Fruit fly (Drosophila melanogaster) whole organism, embryonic: Measurements from ENCODE around the gene tHMG1.

Source experiments
- Antp ChIP-seq: fragments of 200-800 bp; sonication (Bioruptor generic); optimal IDR thresholded peaks from 3 replicates; lab custom pipeline; 2016; ENCODE audit warnings: missing biosample characterization, missing genetic modification characterization
- CG10147 ChIP-seq: fragments of 200-800 bp; sonication (Bioruptor generic); optimal IDR thresholded peaks from 2 replicates; lab custom pipeline; 2019; ENCODE audit warnings: missing biosample characterization, mild to moderate bottlenecking, missing genetic modification characterization, moderate library complexity
- CG10267 ChIP-seq: fragments of 200-800 bp; sonication (Bioruptor generic); optimal IDR thresholded peaks from 2 replicates; lab custom pipeline; 2018; ENCODE audit warnings: missing biosample characterization, mild to moderate bottlenecking, missing genetic modification characterization, moderate library complexity
- CG10462 ChIP-seq: fragments of 200-800 bp; sonication (Bioruptor generic); optimal IDR thresholded peaks from 2 replicates; lab custom pipeline; 2016; ENCODE audit warnings: missing biosample characterization, missing genetic modification characterization
- CG11560 ChIP-seq: fragments of 200-800 bp; sonication (Bioruptor generic); IDR thresholded peaks from 3 replicates; pipeline ENCODE4 v1.3.6; 2022; ENCODE audit warnings: missing biosample characterization, missing genetic modification characterization
- CG12155 ChIP-seq: fragments of 200-800 bp; sonication (Bioruptor generic); optimal IDR thresholded peaks from 3 replicates; lab custom pipeline; 2016; ENCODE audit warnings: missing biosample characterization, missing genetic modification characterization
- CG12659 ChIP-seq: fragments of 200-800 bp; sonication (Bioruptor generic); optimal IDR thresholded peaks from 3 replicates; lab custom pipeline; 2017; ENCODE audit warnings: mild to moderate bottlenecking, missing biosample characterization, missing genetic modification reagents, missing genetic modification characterization
- CG13287 ChIP-seq: fragments of 200-800 bp; sonication (Bioruptor generic); IDR thresholded peaks from 2 replicates; pipeline ENCODE4 v1.3.6; 2022; ENCODE audit warnings: missing biosample characterization, missing genetic modification characterization; ENCODE audit not compliant: partially characterized antibody
- CG17186 ChIP-seq: fragments of 200-800 bp; sonication (Bioruptor generic); optimal IDR thresholded peaks from 3 replicates; lab custom pipeline; 2017; ENCODE audit warnings: missing biosample characterization, missing genetic modification reagents, missing genetic modification characterization
- CG2116 ChIP-seq: fragments of 200-800 bp; sonication (Bioruptor generic); optimal IDR thresholded peaks from 3 replicates; lab custom pipeline; 2018; ENCODE audit warnings: missing biosample characterization, mild to moderate bottlenecking, missing genetic modification characterization
- CG2129 ChIP-seq: fragments of 200-800 bp; sonication (Bioruptor generic); IDR thresholded peaks from 2 replicates; pipeline ENCODE4 v1.3.6; 2022; ENCODE audit warnings: missing biosample characterization, missing genetic modification characterization; ENCODE audit not compliant: partially characterized antibody
- CG2199 ChIP-seq: fragments of 200-800 bp; sonication (Bioruptor generic); IDR thresholded peaks from 3 replicates; pipeline ENCODE4 v1.3.6; 2022; ENCODE audit warnings: missing biosample characterization, missing genetic modification characterization
- CG33557 ChIP-seq: fragments of 200-800 bp; sonication (Bioruptor generic); optimal IDR thresholded peaks from 2 replicates; lab custom pipeline; 2019; ENCODE audit warnings: missing biosample characterization, mild to moderate bottlenecking, missing genetic modification characterization, moderate library complexity
- CG34224 ChIP-seq: fragments of 200-800 bp; sonication (Bioruptor generic); IDR thresholded peaks from 3 replicates; pipeline ENCODE4 v1.3.6; 2022; ENCODE audit warnings: missing biosample characterization, missing genetic modification characterization; ENCODE audit not compliant: partially characterized antibody
- CG3995 ChIP-seq: fragments of 200-800 bp; sonication (Bioruptor generic); optimal IDR thresholded peaks from 3 replicates; lab custom pipeline; 2016; ENCODE audit warnings: missing biosample characterization, missing genetic modification characterization
- CG43689 ChIP-seq: fragments of 200-800 bp; sonication (Bioruptor generic); IDR thresholded peaks from 2 replicates; pipeline ENCODE4 v1.3.6; 2022; ENCODE audit warnings: missing biosample characterization, missing genetic modification characterization
- CHES-1-like ChIP-seq: fragments of 200-800 bp; sonication (Bioruptor generic); optimal IDR thresholded peaks from 2 replicates; lab custom pipeline; 2016; ENCODE audit warnings: missing biosample characterization, missing genetic modification characterization
- Doc3 ChIP-seq: fragments of 200-800 bp; sonication (Bioruptor generic); IDR thresholded peaks from 3 replicates; pipeline ENCODE4 v1.3.6; 2022; ENCODE audit warnings: missing biosample characterization, missing genetic modification characterization; ENCODE audit not compliant: partially characterized antibody
- Dp ChIP-seq: fragments of 200-800 bp; sonication (Bioruptor generic); optimal IDR thresholded peaks from 2 replicates; lab custom pipeline; 2018; ENCODE audit warnings: missing biosample characterization, mild to moderate bottlenecking, missing genetic modification characterization, moderate library complexity
- E2f2 ChIP-seq: fragments of 200-800 bp; sonication (Bioruptor generic); IDR thresholded peaks from 2 replicates; pipeline ENCODE4 v1.3.6; 2022; ENCODE audit warnings: missing biosample characterization, missing genetic modification characterization
- Ets97D ChIP-seq: fragments of 200-800 bp; sonication (Bioruptor generic); optimal IDR thresholded peaks from 3 replicates; lab custom pipeline; 2016; ENCODE audit warnings: missing biosample characterization, missing genetic modification characterization
- HmgZ ChIP-seq: fragments of 200-800 bp; sonication (Bioruptor generic); optimal IDR thresholded peaks from 2 replicates; lab custom pipeline; 2018; ENCODE audit warnings: missing biosample characterization, mild to moderate bottlenecking, missing genetic modification characterization
- Lhr ChIP-seq: fragments of 200-800 bp; sonication (Bioruptor generic); optimal IDR thresholded peaks from 3 replicates; lab custom pipeline; 2017; ENCODE audit warnings: mild to moderate bottlenecking, missing biosample characterization, missing genetic modification reagents, missing genetic modification characterization
- Lim3 ChIP-seq: fragments of 200-800 bp; sonication (Bioruptor generic); IDR thresholded peaks from 2 replicates; pipeline ENCODE4 v1.3.6; 2022; ENCODE audit warnings: missing biosample characterization, missing genetic modification characterization
- Side ChIP-seq: fragments of 200-800 bp; sonication (Bioruptor generic); optimal IDR thresholded peaks from 2 replicates; lab custom pipeline; 2016; ENCODE audit warnings: missing biosample characterization, missing genetic modification characterization
- Sin3A ChIP-seq: fragments of >200 bp; optimal IDR thresholded peaks from 2 replicates; lab custom pipeline; 2018
- Trl ChIP-seq, 3 experiments: fragments of >200 bp in 2 of 3; fragments of 200-800 bp in 1 of 3; sonication (Bioruptor generic) in 1 of 3; optimal IDR thresholded peaks; 2 replicates in 1 of 3; 3 replicates in 2 of 3; lab custom pipeline; 2016 to 2017; ENCODE audit warnings: missing biosample characterization in 1 of 3, missing genetic modification characterization in 1 of 3
- amos ChIP-seq: fragments of 200-800 bp; sonication (Bioruptor generic); IDR thresholded peaks from 2 replicates; pipeline ENCODE4 v1.3.6; 2022; ENCODE audit warnings: missing biosample characterization, missing genetic modification characterization; ENCODE audit not compliant: partially characterized antibody
- ato ChIP-seq: fragments of 200-800 bp; sonication (Bioruptor generic); IDR thresholded peaks from 2 replicates; pipeline ENCODE4 v1.3.6; 2022; ENCODE audit warnings: missing biosample characterization, missing genetic modification characterization; ENCODE audit not compliant: partially characterized antibody
- bigmax ChIP-seq: fragments of 200-800 bp; sonication (Bioruptor generic); optimal IDR thresholded peaks from 2 replicates; lab custom pipeline; 2018; ENCODE audit warnings: missing biosample characterization, mild to moderate bottlenecking, missing genetic modification characterization
- chinmo ChIP-seq: fragments of 200-800 bp; sonication (Bioruptor generic); IDR thresholded peaks from 4 replicates; pipeline ENCODE4 v1.3.6; 2022; ENCODE audit warnings: missing biosample characterization, missing genetic modification characterization; ENCODE audit not compliant: partially characterized antibody
- crol ChIP-seq: fragments of 200-800 bp; sonication (Bioruptor generic); IDR thresholded peaks from 2 replicates; pipeline ENCODE4 v1.3.6; 2022; ENCODE audit warnings: missing biosample characterization, missing genetic modification characterization
- dan ChIP-seq: fragments of 200-800 bp; sonication (Bioruptor generic); IDR thresholded peaks from 2 replicates; pipeline ENCODE4 v1.3.6; 2022; ENCODE audit warnings: missing biosample characterization, missing genetic modification characterization
- knrl ChIP-seq: fragments of 200-800 bp; sonication (Bioruptor generic); IDR thresholded peaks from 3 replicates; pipeline ENCODE4 v1.3.6; 2022; ENCODE audit warnings: missing biosample characterization, missing genetic modification characterization; ENCODE audit not compliant: partially characterized antibody
- lilli ChIP-seq: fragments of 200-800 bp; sonication (Bioruptor generic); optimal IDR thresholded peaks from 3 replicates; lab custom pipeline; 2016; ENCODE audit warnings: missing biosample characterization, missing genetic modification characterization
- mld ChIP-seq: fragments of 200-800 bp; sonication (Bioruptor generic); IDR thresholded peaks from 3 replicates; pipeline ENCODE4 v1.3.6; 2022; ENCODE audit warnings: missing biosample characterization, missing genetic modification characterization; ENCODE audit not compliant: partially characterized antibody
- phol ChIP-seq: fragments of 200-800 bp; sonication (Bioruptor generic); optimal IDR thresholded peaks from 3 replicates; lab custom pipeline; 2018; ENCODE audit warnings: missing biosample characterization, mild to moderate bottlenecking, missing genetic modification characterization, moderate library complexity
- sens ChIP-seq: fragments of 200-800 bp; sonication (Bioruptor generic); peaks from one replicate; lab custom pipeline; 2016; ENCODE audit warnings: missing biosample characterization, missing genetic modification characterization
- tna ChIP-seq: fragments of 200-800 bp; sonication (Bioruptor generic); IDR thresholded peaks from 2 replicates; pipeline ENCODE4 v1.3.6; 2022; ENCODE audit warnings: missing biosample characterization, missing genetic modification characterization; ENCODE audit not compliant: partially characterized antibody
- tx ChIP-seq: fragments of 200-800 bp; sonication (Bioruptor generic); optimal IDR thresholded peaks from 2 replicates; lab custom pipeline; 2016; ENCODE audit warnings: missing biosample characterization, missing genetic modification characterization
- vnd ChIP-seq: fragments of 200-800 bp; sonication (Bioruptor generic); IDR thresholded peaks from 3 replicates; pipeline ENCODE4 v1.3.6; 2022; ENCODE audit warnings: missing biosample characterization, missing genetic modification characterization; ENCODE audit not compliant: partially characterized antibody
- zen2 ChIP-seq: fragments of 200-800 bp; sonication (Bioruptor generic); IDR thresholded peaks from 3 replicates; pipeline ENCODE4 v1.3.6; 2022; ENCODE audit warnings: missing biosample characterization, missing genetic modification characterization; ENCODE audit not compliant: partially characterized antibody

Gene tHMG1

DNA sequence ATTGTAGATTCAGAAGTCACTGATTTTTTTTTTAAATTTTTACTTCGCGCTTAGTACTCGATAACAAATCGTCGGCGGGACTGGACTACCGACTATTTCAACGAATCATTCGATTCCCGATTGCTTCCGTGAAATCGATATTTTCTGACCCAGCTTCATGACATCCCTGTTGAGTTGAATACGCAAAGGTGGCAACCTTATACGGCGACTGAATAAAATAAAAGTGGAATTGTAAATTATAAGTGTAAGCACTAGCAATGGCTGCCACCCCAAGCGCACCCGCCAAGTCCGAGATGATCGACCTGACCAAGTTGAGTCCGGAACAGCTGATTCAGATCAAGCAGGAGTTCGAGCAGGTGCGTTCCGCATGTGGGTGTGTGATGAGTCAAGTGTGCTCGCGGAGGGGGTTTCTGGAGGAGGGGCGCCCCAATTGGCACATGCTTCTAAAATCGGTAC is 4.6 kb upstream of the tHMG1 start, which contains the start of gene Pfdn5 (continued):
- TF ChIP-seq CG10147 (GFP tag; lab: Kevin White, UChicago) (no peak), CG17186 (GFP tag; lab: Kevin White, UChicago) (peak; percentile 4), vnd (GFP tag; lab: Robert Waterston, UW) (peak; percentile 79), CG43689 (no peak), dan (GFP tag; lab: Robert Waterston, UW) (no peak), lilli (no peak), CG11560 (tag; lab: Robert Waterston, UW) (peak; percentile 99), tna (GFP tag; lab: Robert Waterston, UW) (peak; percentile 87), CG10267 (tag; lab: Kevin White, UChicago) (peak; percentile 50), CG2199 (GFP tag; lab: Robert Waterston, UW) (no peak), tx (GFP tag; lab: Kevin White, UChicago) (peak; percentile 12), Lhr (GFP tag; lab: Kevin White, UChicago) (peak; percentile 9), Sin3A (peak; percentile 44), CG13287 (peak; percentile 87), bigmax (GFP tag; lab: Kevin White, UChicago) (peak; percentile 15), zen2 (GFP tag; lab: Robert Waterston, UW) (peak; percentile 70), CG34224 (GFP tag; lab: Robert Waterston, UW) (peak; percentile 88), ato (GFP tag; lab: Robert Waterston, UW) (peak; percentile 91), CG33557 (no peak), Antp (peak; percentile 1), CG12155 (GFP tag; lab: Kevin White, UChicago) (peak; percentile 8), Side (no peak), E2f2 (GFP tag; lab: Robert Waterston, UW) (peak; percentile 96), Doc3 (GFP tag; lab: Robert Waterston, UW) (peak; percentile 62; the same call in 2 of the 3 replicates), CG3995 (peak; percentile 48), chinmo (GFP tag; lab: Robert Waterston, UW) (0 out of 4 replicates have a peak, but pooled peaks have one; percentile 56), CG2116 (GFP tag; lab: Kevin White, UChicago) (peak; percentile 98), knrl (peak; percentile 70), amos (peak; percentile 77), CHES-1-like (GFP tag; lab: Kevin White, UChicago) (peak; percentile 26), CG12659 (peak; percentile 72), crol (peak; percentile 90), sens (GFP tag; lab: Kevin White, UChicago) (peak; percentile 75), mld (GFP tag; lab: Robert Waterston, UW) (peak; percentile 87), HmgZ (peak; percentile 73), Dp (peak; percentile 93), Ets97D (GFP tag; lab: Kevin White, UChicago) (peak; percentile 78), CG2129 (GFP tag; lab: Robert Waterston, UW) (peak; percentile 30; the same call in 1 of the 2 replicates), phol (peak; percentile 53)

DNA sequence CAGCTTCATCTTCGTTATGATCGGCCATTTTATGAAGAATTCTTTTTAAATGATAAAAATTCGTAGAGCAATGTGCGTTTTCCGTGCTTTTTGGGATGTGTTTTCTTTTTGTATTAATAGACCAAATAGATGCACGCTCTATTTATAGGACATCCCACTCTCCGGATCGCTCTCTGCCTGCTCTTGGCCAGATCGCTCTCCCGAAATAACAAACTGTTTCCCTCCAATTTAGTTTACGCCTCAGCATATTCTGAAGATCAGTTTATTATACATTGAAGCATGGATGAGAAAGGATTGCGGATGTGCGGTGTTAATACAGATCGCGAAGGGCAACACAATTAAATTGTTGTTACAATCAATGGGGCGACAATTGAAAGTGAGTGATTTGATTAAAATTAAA is 2.8 kb upstream of the tHMG1 start, which contains the start of gene CG5376:
TSS of gene CG5376 (minus strand) at position 101 of the 400 bp plus-strand sequence.
- no peak for TF ChIP-seq Lim3
- TF ChIP-seq Trl (optimal IDR thresholded peaks at IDR 0.05; lab: Kevin White, UChicago), result peak; percentile 12 to 13
- no peak for TF ChIP-seq Trl (GFP tag; optimal IDR thresholded peaks at IDR 0.05; lab: Kevin White, UChicago)
- no peak for TF ChIP-seq CG10462 (GFP tag; lab: Kevin White, UChicago)
